In the genomic region with DNA sequence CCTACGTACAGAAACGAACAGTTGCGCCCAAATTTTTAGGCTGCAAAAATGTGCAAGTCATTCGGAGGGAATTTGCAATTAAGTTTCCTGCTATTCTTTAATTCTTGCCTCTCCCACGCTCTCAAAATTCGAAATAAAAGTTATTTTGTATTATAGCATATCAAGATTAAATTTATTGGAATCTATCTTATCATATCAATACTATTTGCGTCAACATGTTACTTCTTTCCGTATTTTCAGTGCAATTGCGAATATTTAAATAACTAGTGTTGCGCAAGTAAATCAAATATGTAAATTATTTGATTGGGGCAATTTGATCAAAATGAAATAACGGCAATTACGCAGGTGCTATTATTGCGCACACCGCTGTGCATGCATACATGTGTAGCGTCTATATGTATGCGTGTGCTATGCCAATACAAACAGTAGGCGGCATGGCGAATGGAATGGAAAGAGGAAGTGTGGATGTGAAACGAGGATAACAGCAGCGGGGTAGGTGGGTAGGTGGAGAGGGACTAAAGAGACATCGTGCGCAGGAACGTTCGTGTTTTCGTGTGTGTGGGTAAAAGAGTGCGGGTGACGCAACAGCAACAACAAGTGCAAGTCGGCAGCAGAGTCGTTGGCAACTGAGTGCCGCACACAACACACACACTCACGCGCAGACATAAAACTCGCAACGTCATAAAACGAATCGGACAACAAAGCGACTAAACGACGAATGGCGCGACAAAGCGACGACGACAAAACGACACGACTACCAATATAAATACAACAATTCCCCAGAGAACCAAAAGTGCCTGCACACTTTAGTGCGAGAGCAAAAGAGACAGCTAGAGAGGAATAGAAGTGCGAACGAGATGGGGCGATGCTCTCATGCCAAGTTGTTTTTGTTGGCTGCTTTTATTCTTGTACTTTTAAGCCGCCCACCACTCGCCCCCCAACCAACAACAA, we compare ENCODE assay signal across 1 fruit fly cellular context.
TF ChIP-seq lines count a peak whose summit lies in the region.

No protein-coding gene starts in this region.

TF ChIP-seq in whole organism, embryonic, 481 proteins besides CTCF, POLR2A, EP300 and RAD21 (continued from another document and continues in another):
- TF ChIP-seq Atf6 (GFP tag; IDR thresholded peaks at IDR 0.05; lab: Robert Waterston, UW) (peak; percentile 74), CG34376 (GFP tag; optimal IDR thresholded peaks at IDR 0.05; lab: Kevin White, UChicago) (peak; percentile 94), psq (GFP tag; optimal IDR thresholded peaks at IDR 0.05; lab: Kevin White, UChicago) (peak; percentile 96), CG14710 (tag; optimal IDR thresholded peaks at IDR 0.05; lab: Kevin White, UChicago) (peak; percentile 95), sd (tag; optimal IDR thresholded peaks at IDR 0.05; lab: Kevin White, UChicago) (peak; percentile 64), ham (GFP tag; IDR thresholded peaks at IDR 0.05; lab: Robert Waterston, UW) (peak; percentile 54; the same call in 1 of the 2 replicates), bcd (GFP tag; optimal IDR thresholded peaks at IDR 0.05; lab: Kevin White, UChicago) (peak; percentile 95), bowl (GFP tag; IDR thresholded peaks at IDR 0.05; lab: Robert Waterston, UW) (no peak), Dref (GFP tag; IDR thresholded peaks at IDR 0.05; lab: Robert Waterston, UW) (no peak), CG2712 (tag; optimal IDR thresholded peaks at IDR 0.05; lab: Kevin White, UChicago) (peak; percentile 94), CG9932 (GFP tag; IDR thresholded peaks at IDR 0.05; lab: Robert Waterston, UW) (peak; percentile 79), dimm (GFP tag; IDR thresholded peaks at IDR 0.05; lab: Robert Waterston, UW) (peak; percentile 49), CG3281 (GFP tag; optimal IDR thresholded peaks at IDR 0.05; lab: Kevin White, UChicago) (peak; percentile 96), CG13287 (GFP tag; IDR thresholded peaks at IDR 0.05; lab: Robert Waterston, UW; ENCODE audit: partially characterized antibody) (no peak), CG2120 (GFP tag; optimal IDR thresholded peaks at IDR 0.05; lab: Kevin White, UChicago) (peak; percentile 96), CG13123 (GFP tag; optimal IDR thresholded peaks at IDR 0.05; lab: Kevin White, UChicago) (peak; percentile 89), Dip3 (GFP tag; optimal IDR thresholded peaks at IDR 0.05; lab: Kevin White, UChicago) (peak; percentile 88), CG17912 (GFP tag; optimal IDR thresholded peaks at IDR 0.05; lab: Kevin White, UChicago) (peak; percentile 75), ATbp (GFP tag; optimal IDR thresholded peaks at IDR 0.05; lab: Kevin White, UChicago) (peak; percentile 85), CG32532 (GFP tag; IDR thresholded peaks at IDR 0.05; lab: Robert Waterston, UW) (peak; percentile 75), Asciz (GFP tag; optimal IDR thresholded peaks at IDR 0.05; lab: Kevin White, UChicago) (peak; percentile 89), exex (tag; optimal IDR thresholded peaks at IDR 0.05; lab: Kevin White, UChicago) (peak; percentile 69), shn (GFP tag; optimal IDR thresholded peaks at IDR 0.05; lab: Kevin White, UChicago) (peak; percentile 81), Rx (GFP tag; IDR thresholded peaks at IDR 0.05; lab: Robert Waterston, UW) (peak; percentile 54), CG7786 (GFP tag; optimal IDR thresholded peaks at IDR 0.05; lab: Kevin White, UChicago) (peak; percentile 92), CG13624 (GFP tag; optimal IDR thresholded peaks at IDR 0.05; lab: Kevin White, UChicago) (peak; percentile 88), CG2116 (GFP tag; optimal IDR thresholded peaks at IDR 0.05; lab: Kevin White, UChicago) (peak; percentile 71), da (GFP tag; optimal IDR thresholded peaks at IDR 0.05; lab: Kevin White, UChicago) (peak; percentile 79), sisA (GFP tag; IDR thresholded peaks at IDR 0.05; lab: Robert Waterston, UW) (peak; percentile 83), pho (GFP tag; optimal IDR thresholded peaks at IDR 0.05; lab: Kevin White, UChicago) (peak; percentile 93), unpg (GFP tag; optimal IDR thresholded peaks at IDR 0.05; lab: Kevin White, UChicago) (peak; percentile 89), CG8281 (tag; optimal IDR thresholded peaks at IDR 0.05; lab: Kevin White, UChicago) (peak; percentile 86), CG18599 (GFP tag; optimal IDR thresholded peaks at IDR 0.05; lab: Kevin White, UChicago) (peak; percentile 95), sob (GFP tag; IDR thresholded peaks at IDR 0.05; lab: Robert Waterston, UW) (peak; percentile 54), ro (GFP tag; IDR thresholded peaks at IDR 0.05; lab: Robert Waterston, UW) (no peak; the same call in 1 of the 2 replicates), scrt (GFP tag; optimal IDR thresholded peaks at IDR 0.05; lab: Kevin White, UChicago) (peak; percentile 88), Nf-YB (GFP tag; optimal IDR thresholded peaks at IDR 0.05; lab: Kevin White, UChicago) (peak; percentile 82), Hand (GFP tag; optimal IDR thresholded peaks at IDR 0.05; lab: Kevin White, UChicago) (peak; percentile 90), tgo (GFP tag; IDR thresholded peaks at IDR 0.05; lab: Robert Waterston, UW) (peak; percentile 80), CG3163 (GFP tag; optimal IDR thresholded peaks at IDR 0.05; lab: Kevin White, UChicago) (peak; percentile 62), Ssrp (tag; optimal IDR thresholded peaks at IDR 0.05; lab: Kevin White, UChicago) (peak; percentile 96), gce (GFP tag; IDR thresholded peaks at IDR 0.05; lab: Robert Waterston, UW) (no peak), disco-r (GFP tag; optimal IDR thresholded peaks at IDR 0.05; lab: Kevin White, UChicago) (peak; percentile 76), Xbp1 (GFP tag; optimal IDR thresholded peaks at IDR 0.05; lab: Kevin White, UChicago) (peak; percentile 94), Med (GFP tag; lab: Kevin White, UChicago) (peak; percentile 97), CkIIα-i1 (GFP tag; IDR thresholded peaks at IDR 0.05; lab: Robert Waterston, UW) (no peak), CG6175 (GFP tag; IDR thresholded peaks at IDR 0.05; lab: Robert Waterston, UW) (0 out of 3 replicates have a peak, but pooled peaks have one; percentile 48), Poxn (GFP tag; IDR thresholded peaks at IDR 0.05; lab: Robert Waterston, UW) (peak; percentile 58), eyg (GFP tag; optimal IDR thresholded peaks at IDR 0.05; lab: Kevin White, UChicago) (peak; percentile 82), CG7271 (tag; optimal IDR thresholded peaks at IDR 0.05; lab: Kevin White, UChicago) (no peak), gem (tag; optimal IDR thresholded peaks at IDR 0.05; lab: Kevin White, UChicago) (peak; percentile 97), CG4404 (GFP tag; IDR thresholded peaks at IDR 0.05; lab: Robert Waterston, UW) (no peak; the same call in none of the 2 replicates), CG8388 (GFP tag; optimal IDR thresholded peaks at IDR 0.05; lab: Kevin White, UChicago) (peak; percentile 92), gsb-n (tag; optimal IDR thresholded peaks at IDR 0.05; lab: Kevin White, UChicago) (peak; percentile 88), CG1024 (GFP tag; IDR thresholded peaks at IDR 0.05; lab: Robert Waterston, UW) (0 out of 2 replicates have a peak, but pooled peaks have one; percentile 48), CG14667 (GFP tag; IDR thresholded peaks at IDR 0.05; lab: Robert Waterston, UW) (peak; percentile 73; the same call in 1 of the 2 replicates), CG11398 (GFP tag; optimal IDR thresholded peaks at IDR 0.05; lab: Kevin White, UChicago) (peak; percentile 57), CG8359 (GFP tag; optimal IDR thresholded peaks at IDR 0.05; lab: Kevin White, UChicago; ENCODE audit: borderline replicate concordance) (peak; percentile 85), CG17328 (GFP tag; IDR thresholded peaks at IDR 0.05; lab: Robert Waterston, UW) (peak; percentile 79), CG18262 (tag; optimal IDR thresholded peaks at IDR 0.05; lab: Kevin White, UChicago) (peak; percentile 98), wdn (GFP tag; IDR thresholded peaks at IDR 0.05; lab: Robert Waterston, UW) (peak; percentile 69), amos (GFP tag; IDR thresholded peaks at IDR 0.05; lab: Robert Waterston, UW; ENCODE audit: partially characterized antibody) (no peak; the same call in 1 of the 2 replicates), CG10147 (GFP tag; optimal IDR thresholded peaks at IDR 0.05; lab: Kevin White, UChicago) (peak; percentile 94), Hr51 (GFP tag; optimal IDR thresholded peaks at IDR 0.05; lab: Kevin White, UChicago) (peak; percentile 87 to 95), Dip2 (GFP tag; IDR thresholded peaks at IDR 0.05; lab: Robert Waterston, UW) (no peak; the same call in 1 of the 2 replicates), Jarid2 (GFP tag; optimal IDR thresholded peaks at IDR 0.05; lab: Kevin White, UChicago) (peak; percentile 79), tap (tag; optimal IDR thresholded peaks at IDR 0.05; lab: Kevin White, UChicago) (peak; percentile 90), danr (GFP tag; IDR thresholded peaks at IDR 0.05; lab: Robert Waterston, UW) (peak; percentile 78), Sry-β (GFP tag; optimal IDR thresholded peaks at IDR 0.05; lab: Kevin White, UChicago) (peak; percentile 59), pita (GFP tag; optimal IDR thresholded peaks at IDR 0.05; lab: Kevin White, UChicago) (no peak), CG10543 (GFP tag; optimal IDR thresholded peaks at IDR 0.05; lab: Kevin White, UChicago) (peak; percentile 73), ci (GFP tag; IDR thresholded peaks at IDR 0.05; lab: Robert Waterston, UW) (peak; percentile 62; the same call in 2 of the 3 replicates), Dp (GFP tag; optimal IDR thresholded peaks at IDR 0.05; lab: Kevin White, UChicago) (no peak), grn (GFP tag; optimal IDR thresholded peaks at IDR 0.05; lab: Kevin White, UChicago) (peak; percentile 75), CG7963 (GFP tag; IDR thresholded peaks at IDR 0.05; lab: Robert Waterston, UW; ENCODE audit: partially characterized antibody) (no peak), CG2889 (GFP tag; IDR thresholded peaks at IDR 0.05; lab: Robert Waterston, UW) (peak; percentile 70; the same call in 2 of the 3 replicates), Hr78 (GFP tag; optimal IDR thresholded peaks at IDR 0.05; lab: Kevin White, UChicago) (peak in 1 of 2 experiments; percentile 80), ERR (GFP tag; optimal IDR thresholded peaks at IDR 0.05; lab: Kevin White, UChicago) (peak; percentile 76), CG18476 (GFP tag; optimal IDR thresholded peaks at IDR 0.05; lab: Kevin White, UChicago) (peak; percentile 93), Oli (tag; optimal IDR thresholded peaks at IDR 0.05; lab: Kevin White, UChicago) (peak; percentile 97), Lpt (GFP tag; optimal IDR thresholded peaks at IDR 0.05; lab: Kevin White, UChicago) (no peak), Oaz (GFP tag; IDR thresholded peaks at IDR 0.05; lab: Robert Waterston, UW) (peak; percentile 73), CG31388 (GFP tag; optimal IDR thresholded peaks at IDR 0.05; lab: Kevin White, UChicago) (peak; percentile 85), grau (tag; optimal IDR thresholded peaks at IDR 0.05; lab: Kevin White, UChicago) (peak; percentile 93), CG12236 (GFP tag; optimal IDR thresholded peaks at IDR 0.05; lab: Kevin White, UChicago) (peak; percentile 88), tll (GFP tag; optimal IDR thresholded peaks at IDR 0.05; lab: Kevin White, UChicago) (peak in 1 of 2 experiments; percentile 30), CG15696 (tag; optimal IDR thresholded peaks at IDR 0.05; lab: Kevin White, UChicago) (peak; percentile 92), CG7839 (tag; optimal IDR thresholded peaks at IDR 0.05; lab: Kevin White, UChicago) (peak; percentile 98), CG2199 (GFP tag; IDR thresholded peaks at IDR 0.05; lab: Robert Waterston, UW) (peak; percentile 77; the same call in 1 of the 3 replicates), chinmo (GFP tag; IDR thresholded peaks at IDR 0.05; lab: Robert Waterston, UW; ENCODE audit: partially characterized antibody) (peak; percentile 97), CG4854 (GFP tag; optimal IDR thresholded peaks at IDR 0.05; lab: Kevin White, UChicago) (peak; percentile 91), lov (optimal IDR thresholded peaks at IDR 0.05; lab: Kevin White, UChicago) (no peak), lov (GFP tag; IDR thresholded peaks at IDR 0.05; lab: Robert Waterston, UW) (no peak), Drgx (GFP tag; IDR thresholded peaks at IDR 0.05; lab: Robert Waterston, UW) (peak; percentile 21), gsb (GFP tag; IDR thresholded peaks at IDR 0.05; lab: Robert Waterston, UW) (peak; percentile 88), Mrtf (GFP tag; IDR thresholded peaks at IDR 0.05; lab: Robert Waterston, UW) (peak; percentile 72), lmd (GFP tag; IDR thresholded peaks at IDR 0.05; lab: Robert Waterston, UW) (peak; percentile 90), stwl (tag; optimal IDR thresholded peaks at IDR 0.05; lab: Kevin White, UChicago) (no peak), Neu2 (GFP tag; optimal IDR thresholded peaks at IDR 0.05; lab: Kevin White, UChicago; ENCODE audit: borderline replicate concordance) (peak; percentile 42), jumu (GFP tag; optimal IDR thresholded peaks at IDR 0.05; lab: Kevin White, UChicago) (peak; percentile 87), dmrt11E (tag; optimal IDR thresholded peaks at IDR 0.05; lab: Kevin White, UChicago) (peak; percentile 95), Hr39 (optimal IDR thresholded peaks at IDR 0.05; lab: Kevin White, UChicago) (no peak), ash1 (GFP tag; optimal IDR thresholded peaks at IDR 0.05; lab: Kevin White, UChicago) (no peak), zf30C (GFP tag; optimal IDR thresholded peaks at IDR 0.05; lab: Kevin White, UChicago) (no peak), sens (GFP tag; lab: Kevin White, UChicago) (peak; percentile 99), her (GFP tag; optimal IDR thresholded peaks at IDR 0.05; lab: Kevin White, UChicago) (peak; percentile 72), CG11695 (GFP tag; IDR thresholded peaks at IDR 0.05; lab: Robert Waterston, UW) (peak; percentile 87), sima (GFP tag; optimal IDR thresholded peaks at IDR 0.05; lab: Kevin White, UChicago) (peak; percentile 83), CG1602 (GFP tag; optimal IDR thresholded peaks at IDR 0.05; lab: Kevin White, UChicago) (peak; percentile 93), Stat92E (GFP tag; optimal IDR thresholded peaks at IDR 0.05; lab: Kevin White, UChicago) (peak in 2 of 3 experiments; percentile 41 to 80), Lim3 (GFP tag; IDR thresholded peaks at IDR 0.05; lab: Robert Waterston, UW) (0 out of 2 replicates have a peak, but pooled peaks have one; percentile 22), Aef1 (GFP tag; IDR thresholded peaks at IDR 0.05; lab: Robert Waterston, UW) (peak; percentile 68), Abd-B (GFP tag; optimal IDR thresholded peaks at IDR 0.05; lab: Kevin White, UChicago) (peak; percentile 93), run (tag; optimal IDR thresholded peaks at IDR 0.05; lab: Kevin White, UChicago) (peak; percentile 79), nom (GFP tag; optimal IDR thresholded peaks at IDR 0.05; lab: Kevin White, UChicago) (peak; percentile 56), pnt (GFP tag; optimal IDR thresholded peaks at IDR 0.05; lab: Kevin White, UChicago) (peak; percentile 87), fd3F (GFP tag; optimal IDR thresholded peaks at IDR 0.05; lab: Kevin White, UChicago) (peak; percentile 92), CG12769 (tag; optimal IDR thresholded peaks at IDR 0.05; lab: Kevin White, UChicago) (peak; percentile 87)
